Fruit fly (Drosophila melanogaster) whole organism, prepupa: Measurements from ENCODE around the gene CG31098.

Source experiments
- CG10669 ChIP-seq: fragments of 200-800 bp; sonication (Bioruptor generic); optimal IDR thresholded peaks from 3 replicates; lab custom pipeline; 2018; ENCODE audit warnings: missing biosample characterization, mild to moderate bottlenecking, missing genetic modification characterization, moderate library complexity
- CG11294 ChIP-seq: fragments of 200-800 bp; sonication (Bioruptor generic); IDR thresholded peaks from 2 replicates; pipeline ENCODE4 v1.3.6; 2022; ENCODE audit warnings: missing biosample characterization, missing genetic modification characterization
- CG11902 ChIP-seq: fragments of 200-800 bp; sonication (Bioruptor generic); optimal IDR thresholded peaks from 3 replicates; lab custom pipeline; 2016; ENCODE audit warnings: missing biosample characterization, missing genetic modification characterization
- CG15336 ChIP-seq: fragments of 200-800 bp; sonication (Bioruptor generic); IDR thresholded peaks from 2 replicates; pipeline ENCODE4 v1.3.6; 2022; ENCODE audit warnings: missing biosample characterization, missing genetic modification characterization
- CG16779 ChIP-seq: fragments of 200-800 bp; sonication (Bioruptor generic); optimal IDR thresholded peaks from 3 replicates; lab custom pipeline; 2017; ENCODE audit warnings: missing biosample characterization, mild to moderate bottlenecking, missing genetic modification characterization
- CG3032 ChIP-seq: fragments of 200-800 bp; optimal IDR thresholded peaks from 2 replicates; lab custom pipeline; 2019; ENCODE audit warnings: missing biosample characterization, mild to moderate bottlenecking, missing genetic modification characterization, moderate library complexity
- CG3919 ChIP-seq: fragments of 200-800 bp; sonication (Bioruptor generic); optimal IDR thresholded peaks from 3 replicates; lab custom pipeline; 2016; ENCODE audit warnings: missing biosample characterization, missing genetic modification characterization
- CG6276 ChIP-seq: fragments of 200-800 bp; sonication (Bioruptor generic); optimal IDR thresholded peaks from 2 replicates; lab custom pipeline; 2017; ENCODE audit warnings: missing biosample characterization, mild to moderate bottlenecking, missing genetic modification characterization
- CG6792 ChIP-seq: fragments of 200-800 bp; sonication (Bioruptor generic); optimal IDR thresholded peaks from 3 replicates; lab custom pipeline; 2016; ENCODE audit warnings: missing biosample characterization, missing genetic modification characterization
- CG8119 ChIP-seq: fragments of 200-800 bp; sonication (Bioruptor generic); IDR thresholded peaks from 3 replicates; pipeline ENCODE4 v1.3.6; 2022; ENCODE audit warnings: missing biosample characterization, missing genetic modification characterization
- CG8319 ChIP-seq: fragments of 200-800 bp; sonication (Bioruptor generic); optimal IDR thresholded peaks from 3 replicates; lab custom pipeline; 2016; ENCODE audit warnings: missing biosample characterization, missing genetic modification characterization
- Eip75B ChIP-seq: fragments of 200-800 bp; sonication (Bioruptor generic); optimal IDR thresholded peaks from 3 replicates; lab custom pipeline; 2016; ENCODE audit warnings: missing biosample characterization, missing genetic modification characterization
- Eip78C ChIP-seq: fragments of 200-800 bp; sonication (Bioruptor generic); peaks from one replicate; lab custom pipeline; 2016; ENCODE audit warnings: missing biosample characterization, missing genetic modification characterization
- Eip93F ChIP-seq: fragments of 200-800 bp; sonication (Bioruptor generic); optimal IDR thresholded peaks from 2 replicates; lab custom pipeline; 2016; ENCODE audit warnings: missing biosample characterization, mild to moderate bottlenecking, missing genetic modification characterization
- Hr4 ChIP-seq: fragments of 200-800 bp; sonication (Bioruptor generic); optimal IDR thresholded peaks from 3 replicates; lab custom pipeline; 2016; ENCODE audit warnings: missing biosample characterization, missing genetic modification characterization
- Lpt ChIP-seq: fragments of 200-800 bp; sonication (Bioruptor generic); optimal IDR thresholded peaks from 3 replicates; lab custom pipeline; 2016; ENCODE audit warnings: missing biosample characterization, missing genetic modification characterization
- Smox ChIP-seq: fragments of 200-800 bp; sonication (Bioruptor generic); optimal IDR thresholded peaks from 3 replicates; lab custom pipeline; 2016; ENCODE audit warnings: missing biosample characterization, missing genetic modification characterization
- Sox102F ChIP-seq: fragments of 200-800 bp; sonication (Bioruptor generic); optimal IDR thresholded peaks from 2 replicates; lab custom pipeline; 2016; ENCODE audit warnings: missing biosample characterization, mild to moderate bottlenecking, missing genetic modification characterization
- Sox14 ChIP-seq: fragments of 200-800 bp; sonication (Bioruptor generic); optimal IDR thresholded peaks from 3 replicates; lab custom pipeline; 2016; ENCODE audit warnings: missing biosample characterization, missing genetic modification characterization
- achi ChIP-seq: fragments of 200-800 bp; sonication (Bioruptor generic); optimal IDR thresholded peaks from 3 replicates; lab custom pipeline; 2016; ENCODE audit warnings: missing biosample characterization, missing genetic modification characterization
- acj6 ChIP-seq: fragments of 200-800 bp; sonication (Bioruptor generic); optimal IDR thresholded peaks from 3 replicates; lab custom pipeline; 2016; ENCODE audit warnings: missing biosample characterization, missing genetic modification characterization
- cyc ChIP-seq: fragments of 200-800 bp; sonication (Bioruptor generic); optimal IDR thresholded peaks from 3 replicates; lab custom pipeline; 2016; ENCODE audit warnings: missing biosample characterization, missing genetic modification characterization
- dsx ChIP-seq: fragments of 200-800 bp; optimal IDR thresholded peaks from 3 replicates; lab custom pipeline; 2019; ENCODE audit warnings: missing biosample characterization, mild to moderate bottlenecking, missing genetic modification characterization, moderate library complexity; ENCODE audit not compliant: poor library complexity, severe bottlenecking
- eg ChIP-seq: fragments of 200-800 bp; sonication (Bioruptor generic); IDR thresholded peaks from 3 replicates; pipeline ENCODE4 v1.3.6; 2022; ENCODE audit warnings: missing biosample characterization, missing genetic modification characterization
- esn ChIP-seq: fragments of 200-800 bp; sonication (Bioruptor generic); optimal IDR thresholded peaks from 2 replicates; lab custom pipeline; 2016; ENCODE audit warnings: missing biosample characterization, mild to moderate bottlenecking, missing genetic modification characterization, moderate library complexity
- fd59A ChIP-seq: fragments of 200-800 bp; sonication (Bioruptor generic); optimal IDR thresholded peaks from 2 replicates; lab custom pipeline; 2017; ENCODE audit warnings: missing biosample characterization, mild to moderate bottlenecking, missing genetic modification characterization, missing genetic modification reagents
- fkh ChIP-seq: fragments of 200-800 bp; sonication (Bioruptor generic); optimal IDR thresholded peaks from 3 replicates; lab custom pipeline; 2017; ENCODE audit warnings: missing biosample characterization, mild to moderate bottlenecking, missing genetic modification characterization, moderate library complexity
- lz ChIP-seq: fragments of 200-800 bp; sonication (Bioruptor generic); optimal IDR thresholded peaks from 3 replicates; lab custom pipeline; 2016; ENCODE audit warnings: missing biosample characterization, missing genetic modification characterization
- net ChIP-seq: fragments of 200-800 bp; sonication (Bioruptor generic); optimal IDR thresholded peaks from 3 replicates; lab custom pipeline; 2016; ENCODE audit warnings: missing biosample characterization, missing genetic modification characterization
- salr ChIP-seq, 2 experiments: fragments of 200-800 bp; sonication (Bioruptor generic); optimal IDR thresholded peaks; 3 replicates each; lab custom pipeline; 2016 to 2018; ENCODE audit warnings: missing biosample characterization in 2 of 2, missing genetic modification characterization in 2 of 2, mild to moderate bottlenecking in 1 of 2
- vri ChIP-seq: fragments of 200-800 bp; sonication (Bioruptor generic); optimal IDR thresholded peaks from 3 replicates; lab custom pipeline; 2016; ENCODE audit warnings: missing biosample characterization, mild to moderate bottlenecking, missing genetic modification characterization

Gene CG31098

dm6 chr3R:25292864-25293284, at the start of gene CG31098:
Gene CG31098, minus strand, starts transcription at chr3R:25292977.
- TF ChIP-seq Hr4 (GFP tag; lab: Kevin White, UChicago): no peak
- no peak for TF ChIP-seq net (GFP tag; lab: Kevin White, UChicago)
- peak; percentile 75 for TF ChIP-seq fkh (GFP tag; lab: Kevin White, UChicago)
- TF ChIP-seq CG6276 (GFP tag; lab: Kevin White, UChicago): peak; percentile 32
- TF ChIP-seq Sox102F (GFP tag; lab: Kevin White, UChicago): peak; percentile 3
- peak; percentile 25 for TF ChIP-seq Eip93F (GFP tag; lab: Kevin White, UChicago)
- peak; percentile 55 for TF ChIP-seq CG16779 (tag; lab: Kevin White, UChicago)
- peak; percentile 33 for TF ChIP-seq vri (GFP tag; lab: Kevin White, UChicago)
- TF ChIP-seq Eip78C (GFP tag; lab: Kevin White, UChicago): peak; percentile 77

- no peak for TF ChIP-seq salr (GFP tag; optimal IDR thresholded peaks at IDR 0.05; lab: Kevin White, UChicago)
- no peak for TF ChIP-seq Sox14 (GFP tag; lab: Kevin White, UChicago)
- TF ChIP-seq dsx (GFP tag; lab: Kevin White, UChicago): no peak
Measured at dm6 chr3R:25339952-25340351, 47.2 kb upstream of the CG31098 start, which contains the start of gene rha. Gene rha, plus strand, starts transcription at chr3R:25340252.

dm6 chr3R:25335065-25335464, 42.3 kb upstream of the CG31098 start, which contains the start of the genes CG10669 and CG11902:
Gene CG10669, minus strand, starts transcription at chr3R:25335243.
Gene CG11902, plus strand, starts transcription at chr3R:25335257.
- TF ChIP-seq CG15336 (GFP tag; lab: Robert Waterston, UW) (no peak), CG16779 (tag; lab: Kevin White, UChicago) (no peak), CG11294 (GFP tag; lab: Robert Waterston, UW) (no peak), Smox (no peak), CG6792 (GFP tag; lab: Kevin White, UChicago) (no peak), cyc (GFP tag; lab: Kevin White, UChicago) (no peak), CG10669 (GFP tag; lab: Kevin White, UChicago) (no peak), Eip93F (GFP tag; lab: Kevin White, UChicago) (no peak), achi (no peak), Eip75B (no peak), lz (no peak), fd59A (GFP tag; lab: Kevin White, UChicago) (no peak), CG8119 (GFP tag; lab: Robert Waterston, UW) (no peak), CG3032 (tag; lab: Kevin White, UChicago) (no peak), eg (GFP tag; lab: Robert Waterston, UW) (no peak), salr (GFP tag; optimal IDR thresholded peaks at IDR 0.05; lab: Kevin White, UChicago) (no peak), acj6 (no peak)

dm6 chr3R:25331103-25331502, 38.3 kb upstream of the CG31098 start, which contains the start of gene CHKov2:
Gene CHKov2, minus strand, starts transcription at chr3R:25331203.
- TF ChIP-seq CG11294 (GFP tag; lab: Robert Waterston, UW) (no peak), CG8319 (GFP tag; lab: Kevin White, UChicago) (no peak), Eip75B (no peak), esn (no peak), CG11902 (GFP tag; lab: Kevin White, UChicago) (no peak), CG16779 (tag; lab: Kevin White, UChicago) (no peak), eg (GFP tag; lab: Robert Waterston, UW) (no peak), CG3919 (no peak), Eip93F (GFP tag; lab: Kevin White, UChicago) (no peak), Sox14 (GFP tag; lab: Kevin White, UChicago) (no peak), Lpt (GFP tag; lab: Kevin White, UChicago) (no peak), cyc (GFP tag; lab: Kevin White, UChicago) (no peak)
- TF ChIP-seq, all 60 proteins: peak for 0

- TF ChIP-seq Eip75B: no peak
- no peak for TF ChIP-seq Hr4 (GFP tag; lab: Kevin White, UChicago)
- 0 out of 2 replicates have a peak, but pooled peaks have one; percentile 21 for TF ChIP-seq CG15336 (GFP tag; lab: Robert Waterston, UW)
- TF ChIP-seq vri (GFP tag; lab: Kevin White, UChicago): peak; percentile 30
Measured at dm6 chr3R:25329079-25329478, 36.3 kb upstream of the CG31098 start, which contains the start of gene CHKov1. Gene CHKov1, minus strand, starts transcription at chr3R:25329316.
